Fruit fly (Drosophila melanogaster): ENCODE data around the gene loco.
A peak's percentile ranks its signal among the peaks of the same experiment; 100 is the strongest.

loco gene

DNA sequence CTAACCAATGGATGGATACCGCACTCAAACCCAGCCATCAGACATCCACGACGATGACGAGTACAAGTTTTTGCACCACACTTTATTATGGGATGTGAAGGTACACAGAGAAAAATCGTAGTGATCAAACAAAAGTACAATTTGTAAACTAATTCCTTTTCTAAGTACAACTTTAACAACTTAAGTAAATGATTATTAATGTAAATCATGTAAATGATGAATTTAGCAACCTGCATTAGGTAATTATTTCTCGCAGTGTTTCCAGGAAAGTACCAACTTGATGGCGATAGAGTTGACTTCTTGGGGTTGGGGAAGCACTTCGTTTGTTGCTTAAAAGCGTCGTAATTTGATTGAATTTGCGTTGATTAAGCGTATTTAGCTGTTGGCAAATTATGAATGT is 23.9 kb upstream of the loco start:
- TF ChIP-seq CG17801 (GFP tag; optimal IDR thresholded peaks at IDR 0.05; ENCODE audit: partially characterized antibody) = no peak

DNA sequence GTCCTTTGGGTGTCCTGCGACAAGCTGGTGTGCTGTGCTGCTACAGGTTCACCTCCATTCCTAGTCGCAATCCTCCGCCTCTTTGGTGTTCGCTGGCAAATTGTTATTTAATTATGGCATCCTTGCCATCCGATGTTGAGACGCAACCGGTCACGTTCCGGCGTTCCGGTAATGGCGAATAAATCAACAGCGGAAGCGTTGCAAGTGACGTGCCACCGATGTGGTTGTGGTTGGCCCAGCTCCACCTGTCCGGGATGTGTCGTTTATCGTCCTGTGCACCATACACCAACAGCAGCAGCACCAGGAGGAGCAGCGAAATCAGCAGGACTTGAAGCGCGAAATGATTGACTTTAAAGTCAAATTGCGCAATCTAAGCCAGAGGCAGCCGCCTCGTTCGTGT is 10.7 kb upstream of the loco start:
- TF ChIP-seq CG17801 (GFP tag; optimal IDR thresholded peaks at IDR 0.05; ENCODE audit: partially characterized antibody) = no peak

DNA sequence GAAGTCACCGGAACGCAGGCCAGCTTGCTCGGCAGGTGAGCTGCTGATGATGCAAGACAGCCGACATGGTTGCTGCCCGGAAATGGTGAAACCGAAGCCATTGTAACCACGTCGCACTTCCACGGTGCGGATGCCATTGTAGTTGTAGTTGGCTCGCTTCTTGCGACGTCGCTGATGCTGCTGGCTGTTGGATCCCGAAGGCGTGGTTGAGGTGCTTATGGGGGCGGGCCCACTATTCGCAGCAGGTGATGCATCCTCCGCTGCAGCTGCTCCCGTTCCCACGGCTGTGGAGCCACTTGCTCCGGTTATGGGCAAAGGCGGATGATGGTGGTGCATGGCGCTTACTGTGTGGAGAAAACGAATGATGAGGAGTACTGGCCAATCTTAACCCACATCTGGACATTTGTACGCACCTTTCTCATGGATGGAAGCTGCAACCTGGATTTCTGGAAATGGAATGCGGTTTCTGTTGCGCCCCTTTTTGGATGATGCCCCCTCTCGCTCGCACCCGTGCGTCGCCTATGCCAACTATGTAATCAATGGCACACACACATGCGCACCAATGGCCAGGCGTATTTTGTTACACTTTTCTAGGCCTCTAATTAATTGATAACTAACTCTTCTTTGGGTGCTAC is 466 bp downstream of the loco start:
- no peak for TF ChIP-seq CG17801 (GFP tag; optimal IDR thresholded peaks at IDR 0.05; ENCODE audit: partially characterized antibody)

DNA sequence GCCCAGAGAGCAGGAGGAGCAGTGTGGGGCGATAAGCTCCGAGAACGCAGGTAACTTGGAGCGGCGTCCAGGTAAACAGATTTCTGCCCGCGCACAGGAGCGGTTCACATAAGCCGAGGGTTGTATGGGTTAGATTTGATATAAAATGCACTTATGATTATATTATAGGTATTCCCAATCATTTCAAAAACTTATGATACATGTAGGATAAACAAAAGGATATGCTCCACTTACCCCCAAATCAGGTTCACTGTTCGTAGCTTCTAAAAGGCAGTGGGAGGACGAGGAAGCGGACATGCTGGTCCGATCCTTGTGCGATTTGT is 2.7 kb downstream of the loco start:
- TF ChIP-seq CG17801 (GFP tag; optimal IDR thresholded peaks at IDR 0.05; ENCODE audit: partially characterized antibody) = no peak

DNA sequence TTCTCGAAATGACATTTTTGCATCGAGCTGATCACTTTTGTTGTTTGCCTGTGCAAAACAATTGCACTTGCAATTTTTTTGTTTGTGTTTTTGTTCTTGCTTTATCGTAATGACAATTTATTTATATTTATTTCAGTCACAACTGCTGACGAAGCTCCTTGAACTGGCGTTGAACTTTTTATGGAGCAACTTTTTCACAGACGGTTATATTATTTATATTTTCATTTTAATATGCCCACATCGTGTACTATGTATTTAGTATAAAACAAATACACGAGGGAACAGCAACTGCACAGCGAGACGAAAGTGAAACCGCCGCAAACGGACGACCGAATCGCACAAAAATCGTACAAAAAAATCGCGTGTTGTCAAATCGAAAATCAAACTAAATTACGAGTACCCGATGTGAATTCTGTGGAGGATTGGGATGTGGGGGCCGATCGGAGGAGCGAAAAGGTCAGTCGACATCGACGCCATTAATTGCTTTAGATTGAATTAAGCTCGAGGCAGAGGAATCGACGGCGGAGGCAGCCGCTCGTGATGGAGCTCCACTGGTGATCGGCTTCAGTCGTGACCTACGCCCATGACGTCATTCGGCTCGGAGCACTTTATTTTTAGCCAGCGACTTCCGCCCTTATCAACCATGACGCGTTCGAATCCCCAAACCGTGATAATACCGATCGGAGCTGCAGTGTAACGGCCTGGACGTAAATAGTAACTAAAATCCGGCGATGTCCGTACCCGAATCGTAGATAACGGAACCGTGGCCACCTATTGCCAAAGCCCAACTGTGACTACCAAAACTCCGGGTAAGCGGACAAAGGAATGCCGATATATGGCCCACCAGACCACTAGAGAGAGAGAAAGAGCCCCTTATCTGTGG is 3.3 kb downstream of the loco start:
- peak; percentile 75 for TF ChIP-seq CG17801 (GFP tag; optimal IDR thresholded peaks at IDR 0.05; ENCODE audit: partially characterized antibody)

DNA sequence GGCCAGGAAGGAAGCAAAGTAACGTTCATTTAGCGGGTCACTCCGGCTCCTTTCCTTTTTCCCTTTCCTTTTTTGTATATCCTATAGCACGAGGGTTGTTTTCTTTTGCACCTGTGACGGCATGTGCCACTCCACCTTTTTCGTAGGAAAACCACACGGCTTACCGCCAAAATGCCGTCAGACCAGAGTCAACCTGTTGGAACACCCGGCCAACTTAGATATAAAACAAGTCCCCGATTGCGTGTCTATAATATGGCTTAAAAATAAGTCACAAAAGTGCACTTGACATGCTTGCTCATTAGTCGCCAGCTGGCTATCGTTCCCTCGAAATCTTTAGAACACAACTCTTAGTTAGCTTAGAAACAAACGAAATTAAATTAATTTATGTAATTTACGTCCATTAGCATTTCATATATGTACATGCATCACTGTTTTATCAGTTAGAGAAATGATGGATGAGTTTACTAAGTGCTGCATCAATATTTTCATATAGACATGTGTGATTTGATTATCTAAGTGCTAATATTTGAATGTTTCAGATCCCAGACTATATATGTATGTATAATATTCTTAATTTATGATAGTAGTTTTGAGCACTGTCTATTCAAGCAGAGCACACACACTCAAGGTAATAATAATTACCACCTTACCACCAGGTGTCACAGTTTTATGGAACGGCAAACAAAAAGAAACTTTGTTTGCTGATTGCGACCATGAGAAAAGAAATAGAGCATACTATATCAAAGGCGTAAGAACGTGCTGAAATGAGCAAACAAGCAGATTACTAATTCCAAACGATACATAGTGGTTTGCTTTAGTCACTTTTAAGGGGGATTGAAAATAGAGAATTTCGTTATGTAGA is 4.4 kb downstream of the loco start:
- no peak for TF ChIP-seq CG17801 (GFP tag; optimal IDR thresholded peaks at IDR 0.05; ENCODE audit: partially characterized antibody)

DNA sequence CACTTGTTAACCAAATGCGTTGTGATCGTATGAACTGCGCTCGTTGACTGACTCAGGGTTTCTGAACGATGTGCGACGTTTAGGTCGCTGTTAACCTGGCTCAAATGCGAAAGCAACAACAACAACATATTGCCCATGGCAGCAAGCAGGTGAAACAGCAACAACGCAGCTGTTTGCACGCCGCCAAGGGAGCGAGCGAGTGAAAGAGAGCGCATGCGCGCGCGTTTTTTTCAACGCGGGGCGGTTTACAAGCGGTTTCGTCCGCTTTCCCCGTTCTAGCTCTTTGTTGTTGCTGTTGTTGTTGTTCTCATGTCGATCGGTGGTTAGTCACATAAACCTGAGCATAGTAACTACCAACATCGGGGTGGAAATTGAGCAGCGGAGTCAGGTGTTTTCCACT is 6.2 kb downstream of the loco start:
- TF ChIP-seq CG17801 (GFP tag; optimal IDR thresholded peaks at IDR 0.05; ENCODE audit: partially characterized antibody) = no peak

DNA sequence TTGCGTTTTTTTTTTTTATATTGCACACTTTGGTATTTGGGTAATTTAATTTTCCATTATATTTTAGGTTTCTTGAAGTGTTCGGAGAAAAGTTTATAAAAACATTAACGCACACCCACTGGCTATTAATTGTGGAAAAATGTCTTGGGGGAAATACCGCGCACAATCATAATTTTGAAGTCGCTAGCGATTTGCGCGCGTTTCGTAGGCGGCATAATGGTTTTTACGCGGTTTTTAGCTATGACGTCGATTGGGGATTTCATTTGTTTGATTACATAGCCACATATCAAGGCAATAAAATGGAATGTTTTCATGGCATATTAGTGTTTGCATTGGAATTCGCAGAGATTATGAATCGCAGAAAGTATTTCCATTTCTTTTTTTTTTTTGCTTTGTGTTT is 7.0 kb downstream of the loco start:
- TF ChIP-seq CG17801 (GFP tag; optimal IDR thresholded peaks at IDR 0.05; ENCODE audit: partially characterized antibody) = no peak

DNA sequence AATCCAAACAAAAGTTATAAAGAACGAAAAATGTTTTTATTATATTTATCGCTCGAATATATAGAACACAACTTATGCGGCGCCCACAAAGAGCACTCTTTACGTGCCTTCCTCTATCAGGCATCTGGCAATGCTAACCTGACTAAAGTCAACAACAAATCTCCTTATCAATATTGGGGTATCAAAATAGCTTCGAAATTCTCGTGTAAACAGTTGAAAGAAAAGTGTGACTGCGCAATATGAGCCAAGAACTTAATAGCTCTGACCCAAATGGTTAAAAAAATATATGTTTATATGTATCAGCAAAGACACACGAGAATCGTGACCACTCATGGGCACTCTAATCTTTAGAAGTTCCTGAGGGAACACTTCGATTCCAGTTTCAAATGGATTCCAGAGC is 8.0 kb downstream of the loco start:
- TF ChIP-seq CG17801 (GFP tag; optimal IDR thresholded peaks at IDR 0.05; ENCODE audit: partially characterized antibody) = no peak

DNA sequence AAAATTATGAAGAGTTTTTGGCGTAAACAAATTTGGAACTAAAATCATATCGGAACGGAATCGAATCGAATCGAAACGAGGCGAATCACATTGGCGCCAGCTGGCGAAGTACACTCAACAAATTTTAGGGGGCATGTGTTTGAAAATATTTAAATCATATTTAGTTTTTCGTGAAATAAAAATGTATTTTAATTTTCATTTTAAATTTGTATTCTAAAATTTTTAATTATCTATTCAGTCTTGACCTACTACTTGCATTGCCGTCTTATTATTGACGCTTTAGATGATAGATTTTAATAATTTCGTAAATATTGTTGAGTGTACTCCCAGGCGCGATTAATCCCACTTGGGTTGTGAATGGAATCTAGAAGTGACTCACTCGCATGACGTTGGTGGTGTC is 10.0 kb downstream of the loco start:
- TF ChIP-seq CG17801 (GFP tag; optimal IDR thresholded peaks at IDR 0.05; ENCODE audit: partially characterized antibody) = no peak

DNA sequence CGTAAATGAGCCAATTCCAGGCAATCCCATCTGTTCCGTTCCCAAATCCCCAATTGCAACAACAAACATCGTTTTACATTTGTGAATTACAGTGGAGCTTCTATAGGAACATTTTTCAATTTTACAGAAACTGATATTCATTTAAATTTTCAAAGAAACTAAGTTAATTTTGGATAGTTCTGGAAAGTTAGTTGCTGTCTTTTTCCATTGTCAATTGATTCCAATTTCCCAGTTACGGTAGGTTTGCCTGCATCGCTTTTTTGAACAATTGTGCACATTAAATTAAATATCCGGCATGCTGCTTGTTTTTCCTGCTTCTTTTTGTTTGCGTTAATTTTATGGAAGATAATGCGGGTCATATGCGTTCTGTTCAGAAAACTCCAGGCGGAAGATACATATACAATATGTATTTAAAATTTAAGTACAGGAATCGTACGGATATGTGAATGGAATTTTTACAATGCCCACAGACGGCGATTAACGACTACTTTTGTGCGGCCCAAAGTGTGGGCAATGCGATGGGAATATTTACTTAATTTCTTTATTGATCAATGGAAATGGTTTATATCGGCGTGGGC is 11.2 kb downstream of the loco start:
- TF ChIP-seq CG17801 (GFP tag; optimal IDR thresholded peaks at IDR 0.05; ENCODE audit: partially characterized antibody) = no peak

DNA sequence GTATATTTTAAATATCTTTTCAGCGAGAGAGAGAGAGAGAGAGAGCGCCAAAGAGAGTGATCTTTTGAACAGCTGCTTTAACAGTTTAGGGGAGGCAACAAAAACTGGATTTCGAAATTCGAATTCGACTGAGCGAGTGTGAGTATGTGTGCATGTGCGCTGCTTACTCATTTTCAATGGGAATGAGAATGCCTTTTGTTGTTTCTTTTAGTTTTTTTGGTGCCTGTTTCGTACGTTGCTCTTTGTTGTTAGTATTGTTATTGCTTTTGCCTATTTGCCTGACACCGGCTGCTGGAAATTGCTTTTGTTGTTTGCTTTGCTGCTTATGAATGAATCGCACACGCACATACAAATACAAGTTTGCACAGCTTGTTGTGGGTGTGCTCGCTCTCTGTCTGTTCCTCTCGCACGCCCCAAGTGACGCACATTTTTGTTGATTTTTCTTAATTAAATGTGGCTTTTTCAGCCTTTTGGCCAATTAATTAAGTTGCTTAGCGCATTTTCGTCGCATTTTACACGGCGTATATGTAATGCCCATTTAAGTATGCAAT is 12.3 kb downstream of the loco start:
- peak; percentile 65 for TF ChIP-seq CG17801 (GFP tag; optimal IDR thresholded peaks at IDR 0.05; ENCODE audit: partially characterized antibody)

DNA sequence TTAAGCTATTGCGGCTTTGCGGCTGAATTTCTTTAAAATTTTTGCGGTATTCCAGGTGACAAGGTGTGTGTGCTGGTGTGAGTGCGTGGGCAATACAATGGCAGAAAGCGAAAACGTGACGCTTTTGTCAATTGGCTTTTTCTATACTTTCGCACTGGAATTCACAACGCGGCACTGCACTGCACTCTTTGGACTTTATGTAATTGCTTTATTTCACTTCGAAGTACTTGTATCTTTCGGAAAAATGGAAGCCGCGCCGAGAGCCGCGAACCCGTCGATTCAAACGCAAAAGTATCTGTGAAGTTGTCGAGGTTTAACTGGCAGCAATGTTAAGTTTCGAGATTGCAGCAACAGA is 12.9 kb downstream of the loco start:
- TF ChIP-seq CG17801 (GFP tag; optimal IDR thresholded peaks at IDR 0.05; ENCODE audit: partially characterized antibody) = no peak

DNA sequence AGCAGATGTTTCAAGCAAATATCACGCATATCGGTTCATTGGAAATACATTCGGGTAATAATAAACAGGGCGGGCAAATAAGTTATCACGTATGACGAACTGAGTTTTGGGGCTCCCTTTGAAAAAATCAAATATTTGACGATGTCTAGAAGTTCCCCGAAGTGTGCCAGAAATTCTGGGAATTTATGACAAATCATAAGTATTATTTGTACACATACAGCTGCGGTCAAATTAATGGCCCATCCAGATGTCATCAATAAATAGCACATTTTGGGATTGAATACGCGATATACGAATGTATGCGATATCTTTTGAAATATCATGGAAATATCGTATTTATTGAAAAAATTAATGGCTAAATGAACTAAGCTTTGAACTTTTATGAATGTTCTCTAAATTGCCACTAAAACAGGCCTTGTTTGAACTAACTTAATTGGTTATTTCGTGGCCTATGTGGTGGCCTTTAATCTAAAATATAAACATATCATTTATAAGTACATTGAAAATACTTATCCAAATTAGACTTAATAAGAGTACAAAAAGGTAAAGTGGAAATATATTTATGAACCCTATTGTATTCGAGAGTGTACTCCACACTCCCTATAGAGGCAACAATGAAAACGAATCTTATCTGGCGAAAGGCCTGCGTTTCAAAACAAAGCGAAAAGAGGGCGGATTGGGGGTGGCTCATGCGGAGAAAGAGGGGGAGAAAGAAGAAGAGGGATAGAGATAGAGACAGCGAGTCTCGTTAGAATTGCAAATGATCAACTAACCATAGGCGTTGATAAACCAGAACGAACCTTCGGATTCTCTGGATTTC is 13.5 kb downstream of the loco start:
- peak; percentile 24 for TF ChIP-seq CG17801 (GFP tag; optimal IDR thresholded peaks at IDR 0.05; ENCODE audit: partially characterized antibody)
